Worm (Caenorhabditis elegans) whole organism, young adult: Measurements from ENCODE around the gene dpy-19.

Experiments used
- B0261.1 ChIP-seq: sonication (generic microtip); optimal IDR thresholded peaks from 2 replicates; lab custom pipeline; 2016; ENCODE audit warnings: mild to moderate bottlenecking, missing genetic modification characterization, moderate library complexity, missing compliant biosample characterization
- D2030.7 ChIP-seq: fragments of 200-800 bp; sonication (Bioruptor generic); IDR thresholded peaks from 2 replicates; pipeline ENCODE4 v1.3.6; 2022; ENCODE audit warnings: missing genetic modification reagents, missing genetic modification characterization, missing compliant biosample characterization
- F10E7.11 ChIP-seq: sonication (generic microtip); optimal IDR thresholded peaks from 2 replicates; lab custom pipeline; 2017; ENCODE audit warnings: mild to moderate bottlenecking, missing genetic modification characterization, moderate library complexity, missing compliant biosample characterization
- F37B4.10 ChIP-seq: fragments of 200-800 bp; sonication (Bioruptor generic); IDR thresholded peaks from 2 replicates; pipeline ENCODE4 v1.3.6; 2022; ENCODE audit warnings: missing genetic modification characterization, missing compliant biosample characterization
- F52B5.7 ChIP-seq: sonication (generic microtip); optimal IDR thresholded peaks from 2 replicates; lab custom pipeline; 2016; ENCODE audit warnings: mild to moderate bottlenecking, missing genetic modification characterization, missing compliant biosample characterization
- K12H6.12 ChIP-seq: fragments of 200-800 bp; sonication (Bioruptor generic); optimal IDR thresholded peaks from 2 replicates; lab custom pipeline; 2018; ENCODE audit warnings: mild to moderate bottlenecking, missing genetic modification characterization, missing compliant biosample characterization
- T26A5.8 ChIP-seq: sonication (generic microtip); optimal IDR thresholded peaks from 2 replicates; lab custom pipeline; 2016; ENCODE audit warnings: missing genetic modification characterization, missing compliant biosample characterization
- Y53F4B.3 ChIP-seq: fragments of 200-800 bp; sonication (Bioruptor generic); IDR thresholded peaks from 2 replicates; pipeline ENCODE4 v1.3.6; 2022; ENCODE audit warnings: missing genetic modification reagents, missing genetic modification characterization, missing compliant biosample characterization
- Y67H2A.10 ChIP-seq: fragments of 200-800 bp; sonication (Bioruptor generic); conservative IDR thresholded peaks from 2 replicates; pipeline ENCODE4 v1.3.6; 2022; ENCODE audit warnings: missing genetic modification reagents, missing genetic modification characterization, missing compliant biosample characterization
- Y79H2A.3 ChIP-seq: fragments of 200-800 bp; sonication (Bioruptor generic); conservative IDR thresholded peaks from 2 replicates; pipeline ENCODE4 v1.3.6; 2022; ENCODE audit warnings: missing genetic modification reagents, missing genetic modification characterization, missing compliant biosample characterization
- Y95B8A.8 ChIP-seq: fragments of 200-800 bp; sonication (Bioruptor generic); IDR thresholded peaks from 2 replicates; pipeline ENCODE4 v1.3.6; 2022; ENCODE audit warnings: missing genetic modification reagents, missing genetic modification characterization, missing compliant biosample characterization
- aptf-3 ChIP-seq: fragments of 200-800 bp; sonication (Bioruptor generic); IDR thresholded peaks from 2 replicates; pipeline ENCODE4 v1.3.6; 2022; ENCODE audit warnings: missing genetic modification characterization, missing compliant biosample characterization
- attf-5 ChIP-seq: fragments of 200-800 bp; sonication (Bioruptor generic); optimal IDR thresholded peaks from 2 replicates; lab custom pipeline; 2018; ENCODE audit warnings: mild to moderate bottlenecking, missing genetic modification characterization, missing compliant biosample characterization
- ccch-3 ChIP-seq: fragments of 200-800 bp; sonication (Bioruptor generic); optimal IDR thresholded peaks from 2 replicates; lab custom pipeline; 2018; ENCODE audit warnings: mild to moderate bottlenecking, missing genetic modification characterization, missing compliant biosample characterization
- cebp-1 ChIP-seq, 2 experiments: fragments of 200-800 bp in 1 of 2; sonication (Bioruptor generic) in 1 of 2; sonication (generic microtip) in 1 of 2; IDR thresholded peaks in 1 of 2; optimal IDR thresholded peaks in 1 of 2; 2 replicates each; pipeline versions ENCODE4 v1.3.6 to Lab custom; 2017 to 2022; ENCODE audit warnings: missing compliant biosample characterization in 2 of 2, missing genetic modification characterization in 2 of 2, mild to moderate bottlenecking in 1 of 2, missing genetic modification reagents in 1 of 2, moderate library complexity in 1 of 2
- ceh-100 ChIP-seq: fragments of 200-800 bp; sonication (Bioruptor generic); IDR thresholded peaks from 2 replicates; pipeline ENCODE4 v1.3.6; 2022; ENCODE audit warnings: missing genetic modification reagents, missing genetic modification characterization, missing compliant biosample characterization
- ceh-27 ChIP-seq: fragments of 200-800 bp; sonication (Bioruptor generic); optimal IDR thresholded peaks from 2 replicates; lab custom pipeline; 2018; ENCODE audit warnings: mild to moderate bottlenecking, missing genetic modification characterization, moderate library complexity, missing compliant biosample characterization
- dpff-1 ChIP-seq: sonication (generic microtip); optimal IDR thresholded peaks from 2 replicates; lab custom pipeline; 2017; ENCODE audit warnings: mild to moderate bottlenecking, missing genetic modification characterization, missing compliant biosample characterization
- ets-4 ChIP-seq: fragments of 200-800 bp; sonication (Bioruptor generic); optimal IDR thresholded peaks from 2 replicates; lab custom pipeline; 2018; ENCODE audit warnings: mild to moderate bottlenecking, missing genetic modification characterization, missing compliant biosample characterization
- fkh-3 ChIP-seq: sonication (generic microtip); optimal IDR thresholded peaks from 2 replicates; lab custom pipeline; 2016; ENCODE audit warnings: mild to moderate bottlenecking, missing genetic modification characterization, missing compliant biosample characterization
- gei-17 ChIP-seq: fragments of 200-800 bp; sonication (Bioruptor generic); optimal IDR thresholded peaks from 2 replicates; lab custom pipeline; 2018; ENCODE audit warnings: mild to moderate bottlenecking, missing genetic modification characterization, missing compliant biosample characterization
- hlh-12 ChIP-seq: sonication (generic microtip); optimal IDR thresholded peaks from 2 replicates; lab custom pipeline; 2016; ENCODE audit warnings: missing genetic modification characterization, missing compliant biosample characterization
- hmg-1.2 ChIP-seq: fragments of 200-800 bp; sonication (Bioruptor generic); IDR thresholded peaks from 2 replicates; pipeline ENCODE4 v1.3.6; 2022; ENCODE audit warnings: missing genetic modification reagents, missing genetic modification characterization, missing compliant biosample characterization
- hmg-20 ChIP-seq: fragments of 200-800 bp; sonication (Bioruptor generic); IDR thresholded peaks from 2 replicates; pipeline ENCODE4 v1.3.6; 2022; ENCODE audit warnings: missing genetic modification reagents, missing genetic modification characterization, missing compliant biosample characterization
- hrde-1 ChIP-seq: sonication (generic microtip); optimal IDR thresholded peaks from 2 replicates; lab custom pipeline; 2016; ENCODE audit warnings: missing genetic modification characterization, mild to moderate bottlenecking, missing compliant biosample characterization, moderate library complexity, missing genotype, missing genetic modification reagents, borderline replicate concordance
- lag-1 ChIP-seq: fragments of 200-800 bp; sonication (Bioruptor generic); IDR thresholded peaks from 2 replicates; pipeline ENCODE4 v1.3.6; 2022; ENCODE audit warnings: missing genetic modification reagents, missing genetic modification characterization, missing compliant biosample characterization
- madf-3 ChIP-seq: fragments of 200-800 bp; sonication (Bioruptor generic); IDR thresholded peaks from 2 replicates; pipeline ENCODE4 v1.3.6; 2022; ENCODE audit warnings: missing genetic modification reagents, missing genetic modification characterization, missing compliant biosample characterization
- madf-6 ChIP-seq: fragments of 200-800 bp; sonication (Bioruptor generic); IDR thresholded peaks from 2 replicates; pipeline ENCODE4 v1.3.6; 2022; ENCODE audit warnings: missing genetic modification reagents, missing genetic modification characterization, missing compliant biosample characterization
- mcd-1 ChIP-seq: fragments of 200-800 bp; sonication (Bioruptor generic); IDR thresholded peaks from 2 replicates; pipeline ENCODE4 v1.3.6; 2022; ENCODE audit warnings: missing genetic modification reagents, missing genetic modification characterization, missing compliant biosample characterization
- mes-4 ChIP-seq: sonication (generic microtip); optimal IDR thresholded peaks from 2 replicates; lab custom pipeline; 2016; ENCODE audit warnings: missing genotype, missing genetic modification characterization, missing compliant biosample characterization
- mxl-1 ChIP-seq: sonication (generic microtip); optimal IDR thresholded peaks from 2 replicates; lab custom pipeline; 2016; ENCODE audit warnings: missing genetic modification characterization, missing compliant biosample characterization
- nfya-2 ChIP-seq: fragments of 200-800 bp; sonication (Bioruptor generic); IDR thresholded peaks from 2 replicates; pipeline ENCODE4 v1.3.6; 2022; ENCODE audit warnings: missing genetic modification reagents, missing genetic modification characterization, missing compliant biosample characterization
- nfyb-1 ChIP-seq: fragments of 200-800 bp; sonication (Bioruptor generic); IDR thresholded peaks from 2 replicates; pipeline ENCODE4 v1.3.6; 2022; ENCODE audit warnings: missing genetic modification reagents, missing genetic modification characterization, missing compliant biosample characterization
- nhr-179 ChIP-seq: sonication (generic microtip); optimal IDR thresholded peaks from 2 replicates; lab custom pipeline; 2016; ENCODE audit warnings: mild to moderate bottlenecking, missing genetic modification characterization, missing compliant biosample characterization
- pbrm-1 ChIP-seq: fragments of 200-800 bp; sonication (Bioruptor generic); IDR thresholded peaks from 2 replicates; pipeline ENCODE4 v1.3.6; 2022; ENCODE audit warnings: missing genetic modification reagents, missing genetic modification characterization, missing compliant biosample characterization
- rcor-1 ChIP-seq: fragments of 200-800 bp; sonication (Bioruptor generic); IDR thresholded peaks from 2 replicates; pipeline ENCODE4 v1.3.6; 2022; ENCODE audit warnings: missing genetic modification reagents, missing genetic modification characterization, missing compliant biosample characterization
- rpc-1 ChIP-seq, 2 experiments: fragments of 150-350 bp in 1 of 2; sonication (generic microtip) in 1 of 2; optimal IDR thresholded peaks; 2 replicates each; lab custom pipeline; 2014 to 2018; ENCODE audit warnings: missing biosample characterization in 1 of 2, missing genetic modification characterization in 1 of 2, missing genetic modification reagents in 1 of 2, missing genotype in 1 of 2
- snpc-1.1 ChIP-seq: sonication (generic microtip); optimal IDR thresholded peaks from 2 replicates; lab custom pipeline; 2017; ENCODE audit warnings: missing genetic modification characterization, mild to moderate bottlenecking, missing compliant biosample characterization, antibody characterized with exemption, moderate library complexity, missing genotype, missing genetic modification reagents; ENCODE audit not compliant: insufficient read depth
- tbp1 ChIP-seq: fragments of 200-800 bp; sonication (Bioruptor generic); optimal IDR thresholded peaks from 2 replicates; lab custom pipeline; 2018; ENCODE audit warnings: mild to moderate bottlenecking, missing genetic modification characterization, missing compliant biosample characterization
- zfh-2 ChIP-seq: fragments of 200-800 bp; sonication (Bioruptor generic); conservative IDR thresholded peaks from 2 replicates; pipeline ENCODE4 v1.3.6; 2022; ENCODE audit warnings: missing genetic modification reagents, missing genetic modification characterization, missing compliant biosample characterization
- ztf-18 ChIP-seq: sonication (generic microtip); optimal IDR thresholded peaks from 2 replicates; lab custom pipeline; 2016; ENCODE audit warnings: missing genotype, mild to moderate bottlenecking, missing genetic modification characterization, missing compliant biosample characterization
- ztf-25 ChIP-seq: fragments of 200-800 bp; sonication (Bioruptor generic); IDR thresholded peaks from 2 replicates; pipeline ENCODE4 v1.3.6; 2022; ENCODE audit warnings: missing genetic modification reagents, missing genetic modification characterization, missing compliant biosample characterization
- ztf-3 ChIP-seq: fragments of 200-800 bp; sonication (Bioruptor generic); optimal IDR thresholded peaks from 2 replicates; lab custom pipeline; 2018; ENCODE audit warnings: mild to moderate bottlenecking, missing genetic modification characterization, missing compliant biosample characterization
- ztf-6 ChIP-seq: fragments of 200-800 bp; sonication (Bioruptor generic); IDR thresholded peaks from 2 replicates; pipeline ENCODE4 v1.3.6; 2022; ENCODE audit warnings: missing genetic modification reagents, missing genetic modification characterization, missing compliant biosample characterization

dpy-19 gene

DNA sequence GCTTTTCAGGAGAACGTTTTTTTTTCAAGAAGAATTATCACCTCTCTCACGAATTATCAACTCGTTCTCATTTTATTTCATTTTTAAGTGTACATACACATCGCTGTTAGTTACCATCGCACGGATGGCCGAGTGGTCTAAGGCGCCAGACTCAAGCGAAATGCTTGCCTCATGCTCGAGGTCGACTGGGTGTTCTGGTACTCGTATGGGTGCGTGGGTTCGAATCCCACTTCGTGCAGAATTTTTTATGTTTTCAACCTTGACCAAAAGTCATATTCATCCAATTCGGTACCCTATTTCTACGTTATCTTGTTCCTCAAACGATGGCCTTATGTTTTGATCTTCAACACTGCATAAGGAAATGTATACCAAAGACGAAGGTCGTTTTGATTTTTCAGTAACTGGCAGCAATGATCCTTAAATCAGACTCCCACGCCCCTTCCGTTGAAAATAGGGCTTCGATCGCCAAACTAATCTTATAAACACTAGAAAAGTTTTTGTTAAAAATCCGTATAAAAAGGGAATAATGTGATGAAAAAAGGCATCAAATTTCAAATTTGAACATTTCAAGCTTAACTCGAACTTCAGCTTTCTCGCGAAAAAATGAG is 28.0 kb downstream of the dpy-19 start, which contains the start of gene fip-1 (continued):
- TF ChIP-seq nhr-179 (tag; lab: Kevin White, UChicago) (no peak), F10E7.11 (tag; lab: Kevin White, UChicago) (no peak), Y79H2A.3 (GFP tag; lab: Robert Waterston, UW) (no peak), tbp1 (peak; percentile 96), F37B4.10 (GFP tag; lab: Robert Waterston, UW) (no peak), hrde-1 (tag; lab: Kevin White, UChicago) (peak; percentile 71), Y95B8A.8 (GFP tag; lab: Robert Waterston, UW) (no peak), mcd-1 (GFP tag; lab: Robert Waterston, UW) (no peak; the same call in 1 of the 2 replicates), snpc-1.1 (no peak)

- TF ChIP-seq rcor-1 (GFP tag; lab: Robert Waterston, UW) (no peak), ccch-3 (GFP tag; lab: Kevin White, UChicago) (no peak), F52B5.7 (tag; lab: Kevin White, UChicago) (no peak), mcd-1 (GFP tag; lab: Robert Waterston, UW) (no peak), fkh-3 (tag; lab: Kevin White, UChicago) (no peak), mxl-1 (tag; lab: Kevin White, UChicago) (no peak), hmg-20 (no peak), rpc-1 (optimal IDR thresholded peaks at IDR 0.05; lab: Kevin White, UChicago) (no peak), rpc-1 (tag; optimal IDR thresholded peaks at IDR 0.05; lab: Kevin White, UChicago) (no peak), hmg-1.2 (GFP tag; lab: Robert Waterston, UW) (no peak), Y53F4B.3 (no peak), hlh-12 (tag; lab: Kevin White, UChicago) (no peak), mes-4 (tag; lab: Kevin White, UChicago) (no peak), ztf-3 (GFP tag; lab: Kevin White, UChicago) (no peak), T26A5.8 (tag; lab: Kevin White, UChicago) (no peak), ztf-25 (GFP tag; lab: Robert Waterston, UW) (no peak)
- TF ChIP-seq, all 124 proteins: peak for 0
Observed at ce11 chrIII:8636803-8637202, 30.5 kb downstream of the dpy-19 start.

DNA sequence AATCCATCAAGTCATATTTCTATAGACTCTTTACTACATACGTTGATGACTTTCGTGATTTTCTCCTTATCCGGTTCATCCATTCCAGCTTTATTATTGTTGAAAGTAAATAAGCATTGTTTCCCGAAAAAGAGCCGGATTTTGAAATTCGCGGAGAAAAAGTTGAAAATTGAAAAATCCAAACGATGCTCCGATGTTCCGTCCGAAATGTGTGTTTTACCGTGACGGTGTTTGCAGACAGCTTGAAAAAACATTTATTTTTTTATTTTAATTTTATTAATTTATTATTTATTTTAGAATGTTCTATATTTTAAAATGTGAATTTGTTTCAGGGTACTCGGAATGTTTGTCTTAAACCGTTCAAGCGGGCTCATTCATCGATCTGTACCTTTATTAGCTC is 36.4 kb downstream of the dpy-19 start, which contains the start of gene dnj-10:
Gene dnj-10 (plus strand): TSS at position 333 of the 400 bp plus-strand sequence.
- no peak for TF ChIP-seq nfya-2 (GFP tag; lab: Robert Waterston, UW)
- TF ChIP-seq K12H6.12 (tag; lab: Kevin White, UChicago): no peak
- TF ChIP-seq ets-4: no peak
- 0 out of 2 replicates have a peak, but pooled peaks have one; percentile 31 for TF ChIP-seq hmg-1.2 (GFP tag; lab: Robert Waterston, UW)
- TF ChIP-seq zfh-2: no peak
- TF ChIP-seq T26A5.8 (tag; lab: Kevin White, UChicago): no peak
- TF ChIP-seq cebp-1 (GFP tag; IDR thresholded peaks at IDR 0.05; lab: Robert Waterston, UW): no peak
- no peak for TF ChIP-seq cebp-1 (tag; optimal IDR thresholded peaks at IDR 0.05; lab: Kevin White, UChicago)
- no peak for TF ChIP-seq nhr-179 (tag; lab: Kevin White, UChicago)
- TF ChIP-seq hlh-12 (tag; lab: Kevin White, UChicago): no peak
- TF ChIP-seq ztf-18 (tag; lab: Kevin White, UChicago): peak; percentile 1
- no peak for TF ChIP-seq ceh-100 (GFP tag; lab: Robert Waterston, UW)
- no peak for TF ChIP-seq Y67H2A.10 (GFP tag; lab: Robert Waterston, UW)
- peak; percentile 10 for TF ChIP-seq tbp1
- no peak for TF ChIP-seq ztf-6 (GFP tag; lab: Robert Waterston, UW)
- peak; percentile 54 for TF ChIP-seq madf-6
- TF ChIP-seq B0261.1 (tag; lab: Kevin White, UChicago): no peak
- TF ChIP-seq dpff-1 (tag; lab: Kevin White, UChicago): no peak
- no peak for TF ChIP-seq ztf-25 (GFP tag; lab: Robert Waterston, UW)
- no peak for TF ChIP-seq lag-1 (GFP tag; lab: Robert Waterston, UW)
- peak; percentile 61 for TF ChIP-seq attf-5
- no peak for TF ChIP-seq gei-17
- no peak for TF ChIP-seq madf-3 (GFP tag; lab: Robert Waterston, UW)
- TF ChIP-seq aptf-3: no peak
- TF ChIP-seq D2030.7 (GFP tag; lab: Robert Waterston, UW): no peak
- TF ChIP-seq ceh-27: no peak
- TF ChIP-seq nfyb-1 (GFP tag; lab: Robert Waterston, UW): no peak
- 0 out of 2 replicates have a peak, but pooled peaks have one; percentile 37 for TF ChIP-seq pbrm-1 (GFP tag; lab: Robert Waterston, UW)
